Worm (Caenorhabditis elegans) whole organism, L3 larva: ENCODE results near the gene mcat-1.

Experiments
- fkh-10 ChIP-seq: sonication (generic microtip); optimal IDR thresholded peaks from 2 replicates; lab custom pipeline; 2017; ENCODE audit warnings: missing biosample characterization, missing genetic modification reagents, missing genetic modification characterization
- nhr-77 ChIP-seq: fragments of 150-350 bp; optimal IDR thresholded peaks from 2 replicates; lab custom pipeline; 2014; ENCODE audit warnings: missing biosample characterization, missing genetic modification characterization

DNA sequence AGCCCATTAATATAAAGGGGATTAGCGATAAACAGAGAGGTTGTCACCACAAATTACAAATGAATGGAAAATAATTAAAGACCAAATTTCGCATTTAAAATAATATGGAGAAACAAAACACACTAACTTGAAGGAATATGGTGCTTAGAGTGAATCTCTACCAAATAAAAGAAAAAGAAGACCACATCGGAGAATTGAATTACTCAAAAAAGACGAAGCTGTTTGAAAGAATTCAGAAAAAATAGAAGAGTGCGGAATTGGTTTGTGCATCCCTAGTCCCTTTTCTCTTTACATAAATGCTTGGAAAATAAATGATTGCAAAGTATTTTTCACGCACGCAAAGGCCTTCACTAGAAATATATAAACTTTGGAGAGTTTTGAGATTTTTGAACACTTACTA, 17.4 kb downstream of the mcat-1 start:
- TF ChIP-seq nhr-77 (no peak), fkh-10 (GFP tag; lab: Kevin White, UChicago) (no peak)
